Comparison of ENCODE assay signal across 4 worm cellular contexts in genomic region chrIV:7982024-7982576, ce11.
TF ChIP-seq lines count a peak whose summit lies in the region.

Gene arf-5 (plus strand): TSS chrIV:7982526.

TF ChIP-seq in whole organism, L1 larva, 84 proteins besides CTCF, POLR2A, EP300 and RAD21 (continued from another document and continues in another):
- TF ChIP-seq vab-15 (tag; optimal IDR thresholded peaks at IDR 0.05; lab: Kevin White, UChicago) (no peak), elt-3 (tag; optimal IDR thresholded peaks at IDR 0.05; lab: Kevin White, UChicago) (peak in 1 of 6 experiments; percentile 3), lin-14 (GFP tag; optimal IDR thresholded peaks at IDR 0.05; lab: Kevin White, UChicago) (peak; percentile 35), C16A3.4 (tag; optimal IDR thresholded peaks at IDR 0.05; lab: Kevin White, UChicago) (no peak), alr-1 (tag; optimal IDR thresholded peaks at IDR 0.05; lab: Kevin White, UChicago; ENCODE audit: borderline replicate concordance) (no peak), fkh-10 (GFP tag; optimal IDR thresholded peaks at IDR 0.05; lab: Kevin White, UChicago) (no peak), zip-4 (GFP tag; optimal IDR thresholded peaks at IDR 0.05; lab: Kevin White, UChicago) (no peak), ama-1 (optimal IDR thresholded peaks at IDR 0.05; lab: Kevin White, UChicago) (no peak), unc-30 (tag; optimal IDR thresholded peaks at IDR 0.05; lab: Kevin White, UChicago) (no peak), lin-13 (GFP tag; optimal IDR thresholded peaks at IDR 0.05; lab: Kevin White, UChicago) (no peak), ets-5 (GFP tag; IDR thresholded peaks at IDR 0.05; lab: Robert Waterston, UW) (no peak), aha-1 (tag; optimal IDR thresholded peaks at IDR 0.05; lab: Kevin White, UChicago) (no peak), Y116A8C.19 (tag; optimal IDR thresholded peaks at IDR 0.05; lab: Kevin White, UChicago; ENCODE audit: borderline replicate concordance) (no peak), nhr-19 (GFP tag; conservative IDR thresholded peaks at IDR 0.05; lab: Robert Waterston, UW) (no peak), rnt-1 (tag; optimal IDR thresholded peaks at IDR 0.05; lab: Kevin White, UChicago) (no peak), pag-3 (tag; optimal IDR thresholded peaks at IDR 0.05; lab: Kevin White, UChicago; ENCODE audit: borderline replicate concordance, insufficient read depth) (no peak), mef-2 (tag; optimal IDR thresholded peaks at IDR 0.05; lab: Kevin White, UChicago) (no peak), swsn-7 (tag; optimal IDR thresholded peaks at IDR 0.05; lab: Kevin White, UChicago) (no peak), dsc-1 (tag; optimal IDR thresholded peaks at IDR 0.05; lab: Kevin White, UChicago) (no peak), snu-23 (GFP tag; optimal IDR thresholded peaks at IDR 0.05; lab: Kevin White, UChicago) (peak; percentile 27), dpl-1 (GFP tag; optimal IDR thresholded peaks at IDR 0.05; lab: Kevin White, UChicago) (peak in 2 of 3 experiments; percentile 11 to 42), nhr-11 (tag; optimal IDR thresholded peaks at IDR 0.05; lab: Kevin White, UChicago) (no peak), ces-1 (GFP tag; optimal IDR thresholded peaks at IDR 0.05; lab: Kevin White, UChicago) (no peak), ceh-8 (GFP tag; optimal IDR thresholded peaks at IDR 0.05; lab: Kevin White, UChicago) (no peak), fkh-4 (tag; optimal IDR thresholded peaks at IDR 0.05; lab: Kevin White, UChicago; ENCODE audit: borderline replicate concordance) (no peak), ceh-82 (tag; optimal IDR thresholded peaks at IDR 0.05; lab: Kevin White, UChicago) (peak in 1 of 3 experiments; percentile 25), nhr-47 (tag; optimal IDR thresholded peaks at IDR 0.05; lab: Kevin White, UChicago) (peak; percentile 1), aly-2 (tag; optimal IDR thresholded peaks at IDR 0.05; lab: Kevin White, UChicago) (no peak), hlh-17 (GFP tag; optimal IDR thresholded peaks at IDR 0.05; lab: Kevin White, UChicago; ENCODE audit: borderline replicate concordance) (no peak), efl-1 (optimal IDR thresholded peaks at IDR 0.05; lab: Kevin White, UChicago) (peak; percentile 27 to 32), efl-1 (GFP tag; optimal IDR thresholded peaks at IDR 0.05 in 1 of 2; lab: Kevin White, UChicago) (peak; percentile 32 to 37), C34B4.2 (tag; optimal IDR thresholded peaks at IDR 0.05; lab: Kevin White, UChicago) (no peak)

TF ChIP-seq in whole organism, L2 larva, 48 proteins besides CTCF, POLR2A, EP300 and RAD21 (continued from another document):
- TF ChIP-seq lin-13 (GFP tag; optimal IDR thresholded peaks at IDR 0.05; lab: Kevin White, UChicago) (peak; percentile 37), aly-2 (tag; optimal IDR thresholded peaks at IDR 0.05; lab: Kevin White, UChicago) (no peak), blmp-1 (tag; optimal IDR thresholded peaks at IDR 0.05; lab: Kevin White, UChicago; ENCODE audit: insufficient read depth) (no peak), ZK546.5 (tag; optimal IDR thresholded peaks at IDR 0.05; lab: Kevin White, UChicago) (no peak)

TF ChIP-seq in whole organism, L3 larva, 47 proteins besides CTCF, POLR2A, EP300 and RAD21 (continued from another document):
- TF ChIP-seq sea-2 (GFP tag; optimal IDR thresholded peaks at IDR 0.05; lab: Kevin White, UChicago), result no peak
- TF ChIP-seq nfya-1 (tag; optimal IDR thresholded peaks at IDR 0.05; lab: Kevin White, UChicago; ENCODE audit: insufficient read depth), result peak; percentile 57
- no peak for TF ChIP-seq tbx-2 (tag; optimal IDR thresholded peaks at IDR 0.05; lab: Kevin White, UChicago)
- no peak for TF ChIP-seq aly-2 (tag; optimal IDR thresholded peaks at IDR 0.05; lab: Kevin White, UChicago)
- TF ChIP-seq ztf-11 (tag; optimal IDR thresholded peaks at IDR 0.05; lab: Kevin White, UChicago), result no peak
- TF ChIP-seq fkh-10 (GFP tag; optimal IDR thresholded peaks at IDR 0.05; lab: Kevin White, UChicago), result no peak
- TF ChIP-seq mml-1 (tag; optimal IDR thresholded peaks at IDR 0.05; lab: Kevin White, UChicago), result no peak
- no peak for TF ChIP-seq ceh-9 (tag; optimal IDR thresholded peaks at IDR 0.05; lab: Kevin White, UChicago)
- TF ChIP-seq R02D3.7 (tag; optimal IDR thresholded peaks at IDR 0.05; lab: Kevin White, UChicago), result no peak
- peak; percentile 29 for TF ChIP-seq nhr-23 (tag; optimal IDR thresholded peaks at IDR 0.05; lab: Kevin White, UChicago)
- TF ChIP-seq snpc-4 (tag; optimal IDR thresholded peaks at IDR 0.05; lab: Kevin White, UChicago), result no peak
- TF ChIP-seq ZK546.5 (tag; optimal IDR thresholded peaks at IDR 0.05; lab: Kevin White, UChicago), result no peak
- TF ChIP-seq ceh-82 (tag; optimal IDR thresholded peaks at IDR 0.05; lab: Kevin White, UChicago), result no peak
- TF ChIP-seq lsy-12 (tag; optimal IDR thresholded peaks at IDR 0.05; lab: Kevin White, UChicago), result no peak
- peak; percentile 7 for TF ChIP-seq elt-1 (tag; optimal IDR thresholded peaks at IDR 0.05; lab: Kevin White, UChicago)
- TF ChIP-seq elt-2 (tag; optimal IDR thresholded peaks at IDR 0.05; lab: Kevin White, UChicago), result peak; percentile 7
- TF ChIP-seq pha-4 (tag; optimal IDR thresholded peaks at IDR 0.05; lab: Kevin White, UChicago), result peak; percentile 47
- TF ChIP-seq nhr-43 (tag; optimal IDR thresholded peaks at IDR 0.05; lab: Kevin White, UChicago; ENCODE audit: poor library complexity, severe bottlenecking), result no peak
- no peak for TF ChIP-seq nhr-28 (tag; optimal IDR thresholded peaks at IDR 0.05; lab: Kevin White, UChicago)
- no peak for TF ChIP-seq skn-1 (tag; optimal IDR thresholded peaks at IDR 0.05; lab: Kevin White, UChicago)
- peak; percentile 50 for TF ChIP-seq ama-1 (optimal IDR thresholded peaks at IDR 0.05; lab: Kevin White, UChicago)
- no peak for TF ChIP-seq ceh-28 (tag; optimal IDR thresholded peaks at IDR 0.05; lab: Kevin White, UChicago)
- TF ChIP-seq nhr-11 (tag; optimal IDR thresholded peaks at IDR 0.05; lab: Kevin White, UChicago), result no peak
- no peak for TF ChIP-seq eor-1 (tag; optimal IDR thresholded peaks at IDR 0.05; lab: Kevin White, UChicago)
- TF ChIP-seq daf-12 (tag; optimal IDR thresholded peaks at IDR 0.05; lab: Kevin White, UChicago), result no peak
- TF ChIP-seq nhr-25 (tag; optimal IDR thresholded peaks at IDR 0.05; lab: Kevin White, UChicago), result no peak
- no peak for TF ChIP-seq nhr-12 (tag; optimal IDR thresholded peaks at IDR 0.05; lab: Kevin White, UChicago)
- no peak for TF ChIP-seq ceh-16 (tag; optimal IDR thresholded peaks at IDR 0.05; lab: Kevin White, UChicago)
- TF ChIP-seq mdl-1 (tag; optimal IDR thresholded peaks at IDR 0.05; lab: Kevin White, UChicago), result no peak
- no peak for TF ChIP-seq unc-62 (GFP tag; optimal IDR thresholded peaks at IDR 0.05; lab: Kevin White, UChicago)
- TF ChIP-seq nhr-67 (tag; optimal IDR thresholded peaks at IDR 0.05; lab: Kevin White, UChicago), result no peak
- TF ChIP-seq fkh-2 (tag; optimal IDR thresholded peaks at IDR 0.05; lab: Kevin White, UChicago), result no peak
TF ChIP-seq in whole organism, L3 larva: peak in this region for 8.

TF ChIP-seq in whole organism, L4 larva, 104 proteins besides CTCF, POLR2A, EP300 and RAD21 (continued from another document):
- no peak for TF ChIP-seq F10B5.3 (tag; optimal IDR thresholded peaks at IDR 0.05; lab: Kevin White, UChicago)
- no peak for TF ChIP-seq lin-15B (tag; optimal IDR thresholded peaks at IDR 0.05; lab: Kevin White, UChicago)
- TF ChIP-seq mxl-3 (GFP tag; optimal IDR thresholded peaks at IDR 0.05; lab: Kevin White, UChicago), result peak; percentile 85
- peak; percentile 64 for TF ChIP-seq hlh-30 (tag; optimal IDR thresholded peaks at IDR 0.05; lab: Kevin White, UChicago; ENCODE audit: insufficient read depth)
- TF ChIP-seq mdl-1 (tag; optimal IDR thresholded peaks at IDR 0.05; lab: Kevin White, UChicago), result peak in 1 of 2 experiments; percentile 82
- peak; percentile 2 for TF ChIP-seq nhr-6 (tag; optimal IDR thresholded peaks at IDR 0.05; lab: Kevin White, UChicago)
- TF ChIP-seq daf-16 (GFP tag; optimal IDR thresholded peaks at IDR 0.05; lab: Kevin White, UChicago), result no peak
- TF ChIP-seq daf-16 (tag; optimal IDR thresholded peaks at IDR 0.05; lab: Kevin White, UChicago), result peak; percentile 17
- TF ChIP-seq T20F7.1 (GFP tag; optimal IDR thresholded peaks at IDR 0.05; lab: Kevin White, UChicago), result peak; percentile 33
- TF ChIP-seq nhr-77 (tag; optimal IDR thresholded peaks at IDR 0.05; lab: Kevin White, UChicago), result no peak
- TF ChIP-seq dmd-9 (GFP tag; IDR thresholded peaks at IDR 0.05; lab: Robert Waterston, UW), result no peak
- no peak for TF ChIP-seq unc-39 (tag; optimal IDR thresholded peaks at IDR 0.05; lab: Kevin White, UChicago)
- TF ChIP-seq snpc-1.2 (GFP tag; IDR thresholded peaks at IDR 0.05; lab: Robert Waterston, UW), result no peak
- peak; percentile 33 for TF ChIP-seq rbr-2 (tag; optimal IDR thresholded peaks at IDR 0.05; lab: Kevin White, UChicago)
- no peak for TF ChIP-seq lin-29 (GFP tag; IDR thresholded peaks at IDR 0.05; lab: Robert Waterston, UW)
- TF ChIP-seq dve-1 (tag; optimal IDR thresholded peaks at IDR 0.05; lab: Kevin White, UChicago; ENCODE audit: insufficient read depth), result peak; percentile 40
- TF ChIP-seq mep-1 (tag; optimal IDR thresholded peaks at IDR 0.05; lab: Kevin White, UChicago), result peak; percentile 53
- peak; percentile 31 for TF ChIP-seq hlh-11 (tag; optimal IDR thresholded peaks at IDR 0.05; lab: Kevin White, UChicago)
- TF ChIP-seq saeg-2 (GFP tag; IDR thresholded peaks at IDR 0.05; lab: Robert Waterston, UW), result no peak
- no peak for TF ChIP-seq nhr-25 (tag; optimal IDR thresholded peaks at IDR 0.05; lab: Kevin White, UChicago; ENCODE audit: borderline replicate concordance, insufficient read depth)
- 0 out of 2 replicates have a peak, but pooled peaks have one; percentile 7 for TF ChIP-seq hmg-1.1 (GFP tag; IDR thresholded peaks at IDR 0.05; lab: Robert Waterston, UW)
- no peak for TF ChIP-seq ceh-20 (GFP tag; IDR thresholded peaks at IDR 0.05; lab: Robert Waterston, UW)
- TF ChIP-seq mdt-29 (GFP tag; IDR thresholded peaks at IDR 0.05; lab: Robert Waterston, UW), result no peak
- no peak for TF ChIP-seq ceh-28 (tag; optimal IDR thresholded peaks at IDR 0.05; lab: Kevin White, UChicago)
- peak; percentile 42 for TF ChIP-seq dpl-1 (GFP tag; optimal IDR thresholded peaks at IDR 0.05; lab: Kevin White, UChicago)
